Worm (Caenorhabditis elegans) whole organism, L1 larva: ENCODE results near the gene srbc-37.

ENCODE experiments used
- Y116A8C.19 ChIP-seq: sonication (generic microtip); optimal IDR thresholded peaks from 2 replicates; lab custom pipeline; 2016; ENCODE audit warnings: missing compliant biosample characterization, missing genetic modification characterization, borderline replicate concordance
- aha-1 ChIP-seq: fragments of 150-350 bp; optimal IDR thresholded peaks from 2 replicates; lab custom pipeline; 2014; ENCODE audit warnings: missing biosample characterization, missing genetic modification characterization
- alr-1 ChIP-seq: fragments of 200-800 bp; sonication (Bioruptor generic); optimal IDR thresholded peaks from 2 replicates; lab custom pipeline; 2018; ENCODE audit warnings: borderline replicate concordance, mild to moderate bottlenecking, missing genetic modification characterization, missing compliant biosample characterization
- ama-1 ChIP-seq: fragments of 150-350 bp; optimal IDR thresholded peaks from 2 replicates; lab custom pipeline; 2014
- blmp-1 ChIP-seq: fragments of 150-350 bp; optimal IDR thresholded peaks from 2 replicates; lab custom pipeline; 2014; ENCODE audit warnings: missing biosample characterization, missing genetic modification characterization
- ceh-8 ChIP-seq: fragments of 200-800 bp; sonication (Bioruptor generic); optimal IDR thresholded peaks from 2 replicates; lab custom pipeline; 2018; ENCODE audit warnings: mild to moderate bottlenecking, missing genetic modification characterization, moderate library complexity, missing compliant biosample characterization
- ceh-82 ChIP-seq, 3 experiments: fragments of 150-350 bp in 1 of 3; sonication (generic microtip) in 2 of 3; optimal IDR thresholded peaks; 2 replicates each; lab custom pipeline; 2014 to 2017; ENCODE audit warnings: missing biosample characterization in 3 of 3, missing genetic modification characterization in 3 of 3
- ceh-88 ChIP-seq: fragments of 200-800 bp; sonication (Bioruptor generic); IDR thresholded peaks from 2 replicates; pipeline ENCODE4 v1.3.6; 2022; ENCODE audit warnings: missing genetic modification characterization, missing compliant biosample characterization
- ceh-90 ChIP-seq: sonication (generic microtip); optimal IDR thresholded peaks from 2 replicates; lab custom pipeline; 2016; ENCODE audit warnings: missing genetic modification characterization, missing compliant biosample characterization
- dpl-1 ChIP-seq, 3 experiments: fragments of 150-350 bp in 2 of 3; sonication (generic microtip) in 1 of 3; optimal IDR thresholded peaks; 2 replicates each; lab custom pipeline; 2014 to 2017; ENCODE audit warnings: missing biosample characterization in 3 of 3, missing genetic modification characterization in 3 of 3, missing genetic modification reagents in 3 of 3
- dsc-1 ChIP-seq: sonication (generic microtip); optimal IDR thresholded peaks from 2 replicates; lab custom pipeline; 2016; ENCODE audit warnings: mild to moderate bottlenecking, missing genetic modification characterization, missing compliant biosample characterization
- efl-3 ChIP-seq: fragments of 200-800 bp; sonication (Bioruptor generic); optimal IDR thresholded peaks from 2 replicates; lab custom pipeline; 2018; ENCODE audit warnings: mild to moderate bottlenecking, missing genetic modification characterization, missing compliant biosample characterization
- egl-27 ChIP-seq, 2 experiments: fragments of 150-350 bp in 1 of 2; sonication (generic microtip); optimal IDR thresholded peaks; 3 replicates each; lab custom pipeline; 2017 to 2018; ENCODE audit warnings: missing biosample characterization in 2 of 2, missing genetic modification characterization in 2 of 2, missing genetic modification reagents in 2 of 2
- fkh-10 ChIP-seq: sonication (generic microtip); optimal IDR thresholded peaks from 2 replicates; lab custom pipeline; 2017; ENCODE audit warnings: missing biosample characterization, missing genetic modification reagents, missing genetic modification characterization
- fkh-4 ChIP-seq: sonication (generic microtip); optimal IDR thresholded peaks from 2 replicates; lab custom pipeline; 2016; ENCODE audit warnings: missing compliant biosample characterization, missing genetic modification characterization, borderline replicate concordance
- fkh-8 ChIP-seq: sonication (generic microtip); optimal IDR thresholded peaks from 2 replicates; lab custom pipeline; 2016; ENCODE audit warnings: mild to moderate bottlenecking, missing genetic modification characterization, missing compliant biosample characterization
- fos-1 ChIP-seq: fragments of 150-350 bp; optimal IDR thresholded peaks from 2 replicates; lab custom pipeline; 2014; ENCODE audit warnings: missing biosample characterization, missing genetic modification characterization
- grh-1 ChIP-seq: fragments of 200-800 bp; sonication (Bioruptor generic); IDR thresholded peaks from 2 replicates; pipeline ENCODE4 v1.3.6; 2022; ENCODE audit warnings: missing genetic modification reagents, missing genetic modification characterization, missing compliant biosample characterization
- hlh-4 ChIP-seq: sonication (generic microtip); optimal IDR thresholded peaks from 2 replicates; lab custom pipeline; 2016; ENCODE audit warnings: mild to moderate bottlenecking, missing genetic modification characterization, missing compliant biosample characterization
- irx-1 ChIP-seq: sonication (generic microtip); optimal IDR thresholded peaks from 2 replicates; lab custom pipeline; 2016; ENCODE audit warnings: missing genetic modification characterization, missing compliant biosample characterization
- jun-1 ChIP-seq: fragments of 150-350 bp; optimal IDR thresholded peaks from 2 replicates; lab custom pipeline; 2014; ENCODE audit warnings: missing biosample characterization, missing genetic modification reagents, missing genetic modification characterization
- lin-13 ChIP-seq: fragments of 150-350 bp; optimal IDR thresholded peaks from 2 replicates; lab custom pipeline; 2014; ENCODE audit warnings: missing biosample characterization, missing genetic modification reagents, missing genetic modification characterization
- lin-14 ChIP-seq: fragments of 200-800 bp; sonication (Bioruptor generic); optimal IDR thresholded peaks from 2 replicates; lab custom pipeline; 2018; ENCODE audit warnings: mild to moderate bottlenecking, missing genetic modification characterization, moderate library complexity, missing compliant biosample characterization
- lin-15B ChIP-seq: fragments of 150-350 bp; sonication (generic microtip); optimal IDR thresholded peaks from 3 replicates; lab custom pipeline; 2014; ENCODE audit warnings: missing biosample characterization, missing genetic modification characterization
- lin-35 ChIP-seq, 2 experiments: fragments of 150-350 bp; optimal IDR thresholded peaks; 2 replicates each; lab custom pipeline; 2014; ENCODE audit warnings: missing biosample characterization in 2 of 2, missing genetic modification characterization in 2 of 2, missing genetic modification reagents in 2 of 2
- lin-39 ChIP-seq: fragments of 150-350 bp; optimal IDR thresholded peaks from 2 replicates; lab custom pipeline; 2014; ENCODE audit warnings: missing biosample characterization, missing genetic modification reagents, missing genetic modification characterization
- lir-3 ChIP-seq: sonication (generic microtip); optimal IDR thresholded peaks from 2 replicates; lab custom pipeline; 2016; ENCODE audit warnings: mild to moderate bottlenecking, missing genetic modification characterization, moderate library complexity, missing compliant biosample characterization; ENCODE audit not compliant: poor library complexity
- mab-9 ChIP-seq: fragments of 200-800 bp; sonication (Bioruptor generic); IDR thresholded peaks from 2 replicates; pipeline ENCODE4 v1.3.6; 2022; ENCODE audit warnings: missing genetic modification reagents, missing genetic modification characterization, missing compliant biosample characterization
- mdl-1 ChIP-seq, 2 experiments: fragments of 150-350 bp; optimal IDR thresholded peaks; 2 replicates each; lab custom pipeline; 2014 to 2017; ENCODE audit warnings: missing biosample characterization in 2 of 2, missing genetic modification characterization in 2 of 2, inconsistent platforms in 1 of 2
- mep-1 ChIP-seq: fragments of 150-350 bp; optimal IDR thresholded peaks from 2 replicates; lab custom pipeline; 2014; ENCODE audit warnings: missing biosample characterization, missing genetic modification characterization
- nhr-11 ChIP-seq: fragments of 150-350 bp; optimal IDR thresholded peaks from 2 replicates; lab custom pipeline; 2014; ENCODE audit warnings: missing biosample characterization, missing genetic modification characterization
- nhr-20 ChIP-seq: sonication (generic microtip); optimal IDR thresholded peaks from 2 replicates; lab custom pipeline; 2016; ENCODE audit warnings: mild to moderate bottlenecking, missing genetic modification characterization, missing compliant biosample characterization
- nhr-28 ChIP-seq: fragments of 150-350 bp; optimal IDR thresholded peaks from 2 replicates; lab custom pipeline; 2014; ENCODE audit warnings: missing biosample characterization, missing genetic modification characterization
- nhr-47 ChIP-seq: sonication (generic microtip); optimal IDR thresholded peaks from 2 replicates; lab custom pipeline; 2016; ENCODE audit warnings: mild to moderate bottlenecking, missing genetic modification characterization, moderate library complexity, missing compliant biosample characterization
- nhr-77 ChIP-seq: fragments of 150-350 bp; optimal IDR thresholded peaks from 2 replicates; lab custom pipeline; 2014; ENCODE audit warnings: missing biosample characterization, missing genetic modification characterization
- nhr-84 ChIP-seq: sonication (generic microtip); optimal IDR thresholded peaks from 2 replicates; lab custom pipeline; 2017; ENCODE audit warnings: missing biosample characterization, missing genetic modification characterization
- nhr-90 ChIP-seq: sonication (generic microtip); optimal IDR thresholded peaks from 2 replicates; lab custom pipeline; 2016; ENCODE audit warnings: mild to moderate bottlenecking, missing genetic modification characterization, missing compliant biosample characterization; ENCODE audit not compliant: poor library complexity
- pax-3 ChIP-seq: fragments of 200-800 bp; sonication (Bioruptor generic); optimal IDR thresholded peaks from 2 replicates; lab custom pipeline; 2018; ENCODE audit warnings: mild to moderate bottlenecking, missing genetic modification characterization, moderate library complexity, missing compliant biosample characterization
- skn-1 ChIP-seq: fragments of 150-350 bp; optimal IDR thresholded peaks from 2 replicates; lab custom pipeline; 2014; ENCODE audit warnings: missing biosample characterization, missing genetic modification characterization
- snpc-4 ChIP-seq: fragments of 150-350 bp; optimal IDR thresholded peaks from 2 replicates; lab custom pipeline; 2014; ENCODE audit warnings: missing biosample characterization, missing genetic modification characterization
- snu-23 ChIP-seq: sonication (generic microtip); optimal IDR thresholded peaks from 2 replicates; lab custom pipeline; 2016; ENCODE audit warnings: missing genetic modification characterization, missing compliant biosample characterization
- sox-4 ChIP-seq: sonication (generic microtip); optimal IDR thresholded peaks from 2 replicates; lab custom pipeline; 2016; ENCODE audit warnings: missing genetic modification characterization, missing compliant biosample characterization
- sup-37 ChIP-seq: fragments of 200-800 bp; sonication (Bioruptor generic); optimal IDR thresholded peaks from 2 replicates; lab custom pipeline; 2018; ENCODE audit warnings: mild to moderate bottlenecking, missing genetic modification characterization, missing compliant biosample characterization
- tbx-2 ChIP-seq: sonication (generic microtip); optimal IDR thresholded peaks from 2 replicates; lab custom pipeline; 2016; ENCODE audit warnings: missing genetic modification characterization, missing compliant biosample characterization
- unc-30 ChIP-seq: sonication (generic microtip); optimal IDR thresholded peaks from 2 replicates; lab custom pipeline; 2017; ENCODE audit warnings: missing biosample characterization, missing genetic modification characterization
- unc-62 ChIP-seq: fragments of 150-350 bp; optimal IDR thresholded peaks from 2 replicates; lab custom pipeline; 2014; ENCODE audit warnings: missing biosample characterization, missing genetic modification reagents, missing genetic modification characterization
- unc-98 ChIP-seq: fragments of 200-800 bp; sonication (Bioruptor generic); IDR thresholded peaks from 2 replicates; pipeline ENCODE4 v1.3.6; 2022; ENCODE audit warnings: missing genetic modification characterization, missing compliant biosample characterization
- vab-15 ChIP-seq: sonication (generic microtip); optimal IDR thresholded peaks from 2 replicates; lab custom pipeline; 2017; ENCODE audit warnings: missing genotype, mild to moderate bottlenecking, missing genetic modification characterization, missing compliant biosample characterization
- xbp-1 ChIP-seq: sonication (generic microtip); optimal IDR thresholded peaks from 2 replicates; lab custom pipeline; 2016; ENCODE audit warnings: missing genetic modification characterization, missing compliant biosample characterization
- zag-1 ChIP-seq: fragments of 150-350 bp; optimal IDR thresholded peaks from 2 replicates; lab custom pipeline; 2014; ENCODE audit warnings: missing biosample characterization, missing genetic modification characterization
- zip-4 ChIP-seq: fragments of 200-800 bp; sonication (Bioruptor generic); optimal IDR thresholded peaks from 2 replicates; lab custom pipeline; 2018; ENCODE audit warnings: mild to moderate bottlenecking, missing genetic modification characterization, moderate library complexity, missing compliant biosample characterization
- ztf-4 ChIP-seq: fragments of 150-350 bp; optimal IDR thresholded peaks from 2 replicates; lab custom pipeline; 2014; ENCODE audit warnings: missing biosample characterization, missing genetic modification characterization

Gene srbc-37

ce11 chrV:731330-731729 lies 29.0 kb downstream of the srbc-37 start (continued):
- peak; percentile 86 for TF ChIP-seq lir-3 (tag; lab: Kevin White, UChicago)
- TF ChIP-seq ztf-4, result peak; percentile 90
- TF ChIP-seq lin-39, result peak; percentile 83
- peak; percentile 72 for TF ChIP-seq ama-1 (lab: Kevin White, UChicago)
- TF ChIP-seq lin-35 (GFP tag; optimal IDR thresholded peaks at IDR 0.05; lab: Kevin White, UChicago), result peak; percentile 37 to 90
- peak; percentile 76 to 99 for TF ChIP-seq mdl-1 (tag; optimal IDR thresholded peaks at IDR 0.05; lab: Kevin White, UChicago)
- peak; percentile 94 for TF ChIP-seq sup-37 (GFP tag; lab: Kevin White, UChicago)
- peak; percentile 71 for TF ChIP-seq mab-9 (GFP tag; lab: Robert Waterston, UW)
- peak; percentile 48 to 67 (median 51) for TF ChIP-seq dpl-1 (GFP tag; optimal IDR thresholded peaks at IDR 0.05; lab: Kevin White, UChicago)
- peak; percentile 79 for TF ChIP-seq skn-1 (tag; lab: Kevin White, UChicago)
- TF ChIP-seq alr-1 (tag; lab: Kevin White, UChicago), result no peak
- peak; percentile 52 for TF ChIP-seq zip-4
- TF ChIP-seq lin-14 (GFP tag; lab: Kevin White, UChicago), result peak; percentile 100
- peak; percentile 77 for TF ChIP-seq nhr-11 (tag; lab: Kevin White, UChicago)
- no peak for TF ChIP-seq fkh-10 (GFP tag; lab: Kevin White, UChicago)
- TF ChIP-seq mep-1 (tag; lab: Kevin White, UChicago), result peak; percentile 71
- TF ChIP-seq ceh-90 (tag; lab: Kevin White, UChicago), result no peak
- peak; percentile 77 for TF ChIP-seq jun-1 (tag; lab: Kevin White, UChicago)
- peak; percentile 84 for TF ChIP-seq grh-1 (GFP tag; lab: Robert Waterston, UW)
- TF ChIP-seq ceh-82 (tag; optimal IDR thresholded peaks at IDR 0.05; lab: Kevin White, UChicago), result peak; percentile 25 to 51 (median 41)
- no peak for TF ChIP-seq lin-15B (tag; lab: Kevin White, UChicago)
- no peak for TF ChIP-seq zag-1 (tag; lab: Kevin White, UChicago)
- TF ChIP-seq vab-15 (tag; lab: Kevin White, UChicago), result peak; percentile 75
- TF ChIP-seq xbp-1, result peak; percentile 84
- TF ChIP-seq fkh-4 (tag; lab: Kevin White, UChicago), result no peak
- TF ChIP-seq nhr-20 (tag; lab: Kevin White, UChicago), result peak; percentile 99
- TF ChIP-seq efl-3, result no peak
- TF ChIP-seq egl-27 (tag; optimal IDR thresholded peaks at IDR 0.05; lab: Kevin White, UChicago), result peak; percentile 22 to 79
- TF ChIP-seq nhr-90 (tag; lab: Kevin White, UChicago), result peak; percentile 94
- TF ChIP-seq nhr-77 (tag; lab: Kevin White, UChicago), result peak; percentile 83
- TF ChIP-seq unc-30, result no peak
- TF ChIP-seq unc-62 (GFP tag; lab: Kevin White, UChicago), result no peak
- peak; percentile 35 for TF ChIP-seq lin-13 (GFP tag; lab: Kevin White, UChicago)
- TF ChIP-seq pax-3 (tag; lab: Kevin White, UChicago), result peak; percentile 75
- peak; percentile 89 for TF ChIP-seq nhr-47
- TF ChIP-seq irx-1 (tag; lab: Kevin White, UChicago), result peak; percentile 77
- peak; percentile 96 for TF ChIP-seq tbx-2 (tag; lab: Kevin White, UChicago)
- TF ChIP-seq aha-1 (tag; lab: Kevin White, UChicago), result no peak
- TF ChIP-seq, all 84 proteins: peak for 56

- TF ChIP-seq lin-39 (no peak), snu-23 (GFP tag; lab: Kevin White, UChicago) (no peak), dpl-1 (GFP tag; optimal IDR thresholded peaks at IDR 0.05; lab: Kevin White, UChicago) (no peak), Y116A8C.19 (no peak), hlh-4 (tag; lab: Kevin White, UChicago) (no peak), snpc-4 (tag; lab: Kevin White, UChicago) (no peak), ceh-8 (no peak), jun-1 (tag; lab: Kevin White, UChicago) (no peak), fkh-8 (tag; lab: Kevin White, UChicago) (no peak), dsc-1 (tag; lab: Kevin White, UChicago) (no peak), nhr-84 (tag; lab: Kevin White, UChicago) (no peak), ama-1 (lab: Kevin White, UChicago) (no peak), grh-1 (GFP tag; lab: Robert Waterston, UW) (no peak), nhr-28 (tag; lab: Kevin White, UChicago) (no peak), ceh-88 (GFP tag; lab: Robert Waterston, UW) (no peak), fos-1 (tag; lab: Kevin White, UChicago) (no peak), sox-4 (tag; lab: Kevin White, UChicago) (no peak), unc-98 (GFP tag; lab: Robert Waterston, UW) (no peak), alr-1 (tag; lab: Kevin White, UChicago) (no peak), blmp-1 (tag; lab: Kevin White, UChicago) (no peak)
Observed at ce11 chrV:736171-736570, 33.8 kb downstream of the srbc-37 start, which contains the start of gene srj-25. TSS of gene srj-25 (minus strand) at chrV:736271.
